Fruit fly (Drosophila melanogaster): ENCODE measurements around the gene Ugt36E1.

Ugt36E1 gene

dm6 chr2L:18857635-18858059 is 31.1 kb downstream of the Ugt36E1 start:
- TF ChIP-seq Mio (GFP tag; optimal IDR thresholded peaks at IDR 0.05), result peak; percentile 77
- TF ChIP-seq Hr78 (GFP tag; optimal IDR thresholded peaks at IDR 0.05), result no peak
- peak; percentile 91 for TF ChIP-seq sage (GFP tag; optimal IDR thresholded peaks at IDR 0.05)
- peak; percentile 88 for TF ChIP-seq Hr83 (GFP tag; optimal IDR thresholded peaks at IDR 0.05; ENCODE audit: poor library complexity, severe bottlenecking)
- TF ChIP-seq lola (GFP tag; optimal IDR thresholded peaks at IDR 0.05), result no peak
- peak; percentile 49 for TF ChIP-seq Dfd (GFP tag; optimal IDR thresholded peaks at IDR 0.05)
- peak; percentile 96 for TF ChIP-seq Hnf4 (GFP tag; optimal IDR thresholded peaks at IDR 0.05)
- peak; percentile 55 for TF ChIP-seq pan (optimal IDR thresholded peaks at IDR 0.05)
- peak; percentile 97 for TF ChIP-seq ey (GFP tag; optimal IDR thresholded peaks at IDR 0.05)
- no peak for TF ChIP-seq Myc (optimal IDR thresholded peaks at IDR 0.05)
- peak; percentile 83 for TF ChIP-seq GATAd (GFP tag; optimal IDR thresholded peaks at IDR 0.05)
- peak; percentile 93 to 98 for TF ChIP-seq foxo (GFP tag; optimal IDR thresholded peaks at IDR 0.05)
- TF ChIP-seq br (GFP tag; optimal IDR thresholded peaks at IDR 0.05), result peak; percentile 98
- TF ChIP-seq Vsx2 (GFP tag; optimal IDR thresholded peaks at IDR 0.05; ENCODE audit: partially characterized antibody), result no peak
- no peak for TF ChIP-seq jim (GFP tag; optimal IDR thresholded peaks at IDR 0.05)
- peak; percentile 89 for TF ChIP-seq dsf (GFP tag; optimal IDR thresholded peaks at IDR 0.05; ENCODE audit: borderline replicate concordance)
- TF ChIP-seq N (GFP tag; optimal IDR thresholded peaks at IDR 0.05), result no peak
- peak; percentile 96 for TF ChIP-seq Sp1 (GFP tag; optimal IDR thresholded peaks at IDR 0.05)
- peak; percentile 86 for TF ChIP-seq Jra (GFP tag; optimal IDR thresholded peaks at IDR 0.05)
- peak; percentile 93 for TF ChIP-seq sv (GFP tag; optimal IDR thresholded peaks at IDR 0.05)
- peak; percentile 98 for TF ChIP-seq woc (GFP tag; optimal IDR thresholded peaks at IDR 0.05)
- no peak for TF ChIP-seq usp (GFP tag; optimal IDR thresholded peaks at IDR 0.05)
- TF ChIP-seq CG32264 (GFP tag; optimal IDR thresholded peaks at IDR 0.05), result peak; percentile 90
- TF ChIP-seq Abd-B (GFP tag; optimal IDR thresholded peaks at IDR 0.05), result no peak
- TF ChIP-seq OdsH (GFP tag; optimal IDR thresholded peaks at IDR 0.05), result peak; percentile 95
- TF ChIP-seq dl (GFP tag; optimal IDR thresholded peaks at IDR 0.05; ENCODE audit: insufficient read depth in 1 of 2, partially characterized antibody in 2 of 2), result no peak
- TF ChIP-seq CG9705 (GFP tag; optimal IDR thresholded peaks at IDR 0.05), result peak; percentile 95
- peak; percentile 96 for TF ChIP-seq fru (GFP tag; optimal IDR thresholded peaks at IDR 0.05)
- TF ChIP-seq tai (GFP tag; optimal IDR thresholded peaks at IDR 0.05), result no peak
- TF ChIP-seq dmrt93B (GFP tag; optimal IDR thresholded peaks at IDR 0.05), result peak; percentile 90
- peak; percentile 91 for TF ChIP-seq psq (GFP tag; optimal IDR thresholded peaks at IDR 0.05)
- TF ChIP-seq brk (GFP tag; optimal IDR thresholded peaks at IDR 0.05), result no peak
- TF ChIP-seq Dif (GFP tag; optimal IDR thresholded peaks at IDR 0.05; ENCODE audit: partially characterized antibody), result no peak
- peak; percentile 98 for TF ChIP-seq HLH106 (tag; optimal IDR thresholded peaks at IDR 0.05)
- peak; percentile 98 for TF ChIP-seq h (GFP tag; optimal IDR thresholded peaks at IDR 0.05)
- TF ChIP-seq rgr (GFP tag; optimal IDR thresholded peaks at IDR 0.05), result peak; percentile 98
- peak; percentile 91 for TF ChIP-seq CrebA (GFP tag; optimal IDR thresholded peaks at IDR 0.05; ENCODE audit: borderline replicate concordance)
- TF ChIP-seq Rel (GFP tag; optimal IDR thresholded peaks at IDR 0.05), result peak; percentile 88
- TF ChIP-seq Rel (tag; optimal IDR thresholded peaks at IDR 0.05), result peak; percentile 90

DNA sequence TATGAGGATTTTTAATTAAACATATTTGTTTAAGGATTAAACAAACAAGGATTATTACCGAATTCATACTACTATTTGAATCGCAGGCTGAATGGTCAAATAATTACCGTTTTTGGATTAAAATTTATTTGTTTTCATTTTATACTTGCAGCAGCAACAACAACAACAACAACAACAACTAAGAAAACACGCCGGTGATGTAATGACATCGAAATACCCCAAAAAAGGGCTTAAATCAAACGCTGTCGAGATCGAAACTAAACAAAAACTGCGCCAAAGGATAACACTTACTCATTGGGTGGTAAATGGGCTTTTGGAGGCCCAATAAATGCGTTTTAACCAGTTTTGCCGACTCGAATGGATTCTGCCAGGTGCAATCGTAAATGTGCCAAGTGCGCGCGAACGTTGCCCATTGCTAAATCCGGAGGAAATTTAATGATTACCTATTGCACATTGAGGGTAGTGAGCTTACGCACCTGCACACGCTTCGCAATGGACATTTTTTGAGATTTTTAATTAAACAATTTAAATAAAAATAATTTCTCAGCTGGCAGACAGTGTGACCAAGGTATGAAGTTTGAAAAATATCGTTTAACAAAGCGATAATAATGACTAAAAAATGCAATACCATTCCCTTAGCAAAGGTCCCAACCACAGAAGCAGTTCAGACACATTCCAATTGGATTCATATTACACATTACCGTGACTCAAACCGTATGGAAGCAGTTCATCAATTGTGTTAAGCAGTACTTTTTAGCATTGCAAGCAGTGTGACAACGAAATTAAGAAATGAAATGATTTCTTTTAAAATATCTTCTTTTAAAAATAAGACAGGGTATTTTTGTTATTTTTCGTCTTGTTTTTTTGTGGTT is 32.3 kb downstream of the Ugt36E1 start, which contains the start of the genes CG10602 and mRpL13:
Gene CG10602, minus strand, starts transcription at position 588 of the 872 bp plus-strand sequence.
Gene mRpL13, minus strand, starts transcription at position 588 of the 872 bp plus-strand sequence.
- TF ChIP-seq Myc (optimal IDR thresholded peaks at IDR 0.05) (peak; percentile 52), OdsH (GFP tag; optimal IDR thresholded peaks at IDR 0.05) (no peak), Abd-B (GFP tag; optimal IDR thresholded peaks at IDR 0.05) (no peak), N (GFP tag; optimal IDR thresholded peaks at IDR 0.05) (peak; percentile 68), woc (GFP tag; optimal IDR thresholded peaks at IDR 0.05) (no peak), Dif (GFP tag; optimal IDR thresholded peaks at IDR 0.05; ENCODE audit: partially characterized antibody) (peak; percentile 43), Hr78 (GFP tag; optimal IDR thresholded peaks at IDR 0.05) (peak; percentile 8), Hnf4 (GFP tag; optimal IDR thresholded peaks at IDR 0.05) (peak; percentile 33)

All from whole organism, wandering third instar larva.